Worm (Caenorhabditis elegans) whole organism, midembryonic: ENCODE data around the gene tps-2.

Source experiments
- T22C8.4 ChIP-seq: fragments of 200-800 bp; sonication (Bioruptor generic); IDR thresholded peaks from 2 replicates; pipeline ENCODE4 v1.3.6; 2022; ENCODE audit warnings: missing genetic modification characterization, missing compliant biosample characterization
- cog-1 ChIP-seq: sonication (generic microtip); optimal IDR thresholded peaks from 2 replicates; lab custom pipeline; 2016; ENCODE audit warnings: missing genetic modification characterization, missing compliant biosample characterization
- flt-1 ChIP-seq: fragments of 200-800 bp; sonication (Bioruptor generic); IDR thresholded peaks from 2 replicates; pipeline ENCODE4 v1.3.6; 2022; ENCODE audit warnings: missing genetic modification characterization, missing compliant biosample characterization
- klf-2 ChIP-seq: fragments of 200-800 bp; sonication (Bioruptor generic); conservative IDR thresholded peaks from 2 replicates; pipeline ENCODE4 v1.3.6; 2022; ENCODE audit warnings: missing genetic modification reagents, missing genetic modification characterization, missing compliant biosample characterization
- med-1 ChIP-seq: sonication (generic microtip); optimal IDR thresholded peaks from 2 replicates; lab custom pipeline; 2017; ENCODE audit warnings: missing genetic modification characterization, mild to moderate bottlenecking, missing compliant biosample characterization, antibody characterized with exemption, missing genetic modification reagents; ENCODE audit not compliant: insufficient read depth
- ref-1 ChIP-seq: fragments of 200-800 bp; sonication (Bioruptor generic); conservative IDR thresholded peaks from 2 replicates; pipeline ENCODE4 v1.3.6; 2022; ENCODE audit warnings: missing genetic modification reagents, missing genetic modification characterization, missing compliant biosample characterization
- ztf-23 ChIP-seq: fragments of 200-800 bp; sonication (Bioruptor generic); IDR thresholded peaks from 2 replicates; pipeline ENCODE4 v1.3.6; 2022; ENCODE audit warnings: missing genetic modification reagents, missing genetic modification characterization, missing compliant biosample characterization

- no peak for TF ChIP-seq med-1
- TF ChIP-seq ref-1 (GFP tag; lab: Robert Waterston, UW) = no peak
- TF ChIP-seq flt-1 = no peak
- no peak for TF ChIP-seq ztf-23
- TF ChIP-seq klf-2 = no peak
- TF ChIP-seq T22C8.4 (GFP tag; lab: Robert Waterston, UW) = no peak
- TF ChIP-seq cog-1 (tag; lab: Kevin White, UChicago) = no peak
Observed at ce11 chrII:14587407-14587806, 13.3 kb upstream of the tps-2 start, which contains the start of gene C01G12.5.
